Worm (Caenorhabditis elegans): ENCODE data around the gene hlh-33.

DNA sequence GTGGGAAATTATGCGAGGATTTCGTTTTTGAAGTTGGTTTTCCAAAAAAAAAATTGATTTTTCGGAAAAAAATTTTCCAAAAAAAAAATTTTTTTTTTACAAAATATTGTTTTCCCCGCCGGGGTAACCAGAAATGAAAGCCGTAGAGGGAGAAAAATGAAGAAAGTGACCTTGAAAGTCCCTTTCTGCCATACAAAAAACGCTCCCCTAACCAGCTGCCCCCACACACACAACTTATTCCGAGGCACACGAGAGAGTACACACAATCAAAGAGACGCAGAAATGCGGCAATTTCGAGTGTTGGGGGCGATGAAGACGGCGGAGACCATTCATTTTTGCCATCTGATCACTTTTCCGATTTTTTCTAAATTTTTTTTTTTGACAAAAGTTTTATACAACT lies 1.2 kb upstream of the hlh-33 start:
- no peak for TF ChIP-seq nhr-42 (GFP tag; IDR thresholded peaks at IDR 0.05)
- TF ChIP-seq cey-2 (tag; optimal IDR thresholded peaks at IDR 0.05; ENCODE audit: borderline replicate concordance, insufficient read depth) = no peak
- no peak for TF ChIP-seq zip-2 (tag; optimal IDR thresholded peaks at IDR 0.05)
- TF ChIP-seq R02D3.7 (tag; optimal IDR thresholded peaks at IDR 0.05) = no peak
- TF ChIP-seq nhr-11 (tag; optimal IDR thresholded peaks at IDR 0.05) = no peak
- TF ChIP-seq zip-11 (GFP tag; IDR thresholded peaks at IDR 0.05) = no peak
- no peak for TF ChIP-seq sdz-12 (GFP tag; optimal IDR thresholded peaks at IDR 0.05)
- TF ChIP-seq snpc-4 (tag; optimal IDR thresholded peaks at IDR 0.05) = no peak
- TF ChIP-seq T20F7.1 (GFP tag; optimal IDR thresholded peaks at IDR 0.05) = no peak
